Fruit fly (Drosophila melanogaster) whole organism, embryonic: ENCODE results near the gene par-6.

Experiments
- Antp ChIP-seq: fragments of 200-800 bp; sonication (Bioruptor generic); optimal IDR thresholded peaks from 3 replicates; lab custom pipeline; 2016; ENCODE audit warnings: missing biosample characterization, missing genetic modification characterization
- Atf-2 ChIP-seq: fragments of 200-800 bp; sonication (Bioruptor generic); optimal IDR thresholded peaks from 2 replicates; lab custom pipeline; 2016; ENCODE audit warnings: missing biosample characterization, missing genetic modification characterization
- Bdp1 ChIP-seq: fragments of 200-800 bp; sonication (Bioruptor generic); optimal IDR thresholded peaks from 3 replicates; lab custom pipeline; 2016; ENCODE audit warnings: missing biosample characterization, missing genetic modification characterization
- CG12155 ChIP-seq: fragments of 200-800 bp; sonication (Bioruptor generic); optimal IDR thresholded peaks from 3 replicates; lab custom pipeline; 2016; ENCODE audit warnings: missing biosample characterization, missing genetic modification characterization
- CG12219 ChIP-seq: fragments of 200-800 bp; sonication (Bioruptor generic); optimal IDR thresholded peaks from 3 replicates; lab custom pipeline; 2018; ENCODE audit warnings: missing biosample characterization, mild to moderate bottlenecking, missing genetic modification characterization
- CG13775 ChIP-seq: fragments of 200-800 bp; sonication (Bioruptor generic); optimal IDR thresholded peaks from 3 replicates; lab custom pipeline; 2017; ENCODE audit warnings: missing biosample characterization, mild to moderate bottlenecking, missing genetic modification characterization
- CG14014 ChIP-seq: fragments of 200-800 bp; sonication (Bioruptor generic); IDR thresholded peaks from 2 replicates; pipeline ENCODE4 v1.3.6; 2022; ENCODE audit warnings: missing biosample characterization, missing genetic modification characterization
- CG15073 ChIP-seq: fragments of 200-800 bp; sonication (Bioruptor generic); optimal IDR thresholded peaks from 2 replicates; lab custom pipeline; 2016; ENCODE audit warnings: missing biosample characterization, missing genetic modification characterization
- CG15514 ChIP-seq: fragments of 200-800 bp; sonication (Bioruptor generic); optimal IDR thresholded peaks from 3 replicates; lab custom pipeline; 2017; ENCODE audit warnings: missing biosample characterization, missing genetic modification characterization, mild to moderate bottlenecking, moderate library complexity, missing genetic modification reagents
- CG17385 ChIP-seq: fragments of 200-800 bp; sonication (Bioruptor generic); optimal IDR thresholded peaks from 3 replicates; lab custom pipeline; 2018; ENCODE audit warnings: missing biosample characterization, mild to moderate bottlenecking, missing genetic modification characterization
- CG17568 ChIP-seq: fragments of 200-800 bp; sonication (Bioruptor generic); optimal IDR thresholded peaks from 2 replicates; lab custom pipeline; 2018; ENCODE audit warnings: missing biosample characterization, mild to moderate bottlenecking, missing genetic modification characterization, moderate library complexity
- CG1832 ChIP-seq: fragments of 200-800 bp; sonication (Bioruptor generic); optimal IDR thresholded peaks from 2 replicates; lab custom pipeline; 2017; ENCODE audit warnings: missing biosample characterization, mild to moderate bottlenecking, missing genetic modification characterization, inconsistent platforms
- CG3847 ChIP-seq: fragments of 200-800 bp; sonication (Bioruptor generic); IDR thresholded peaks from 2 replicates; pipeline ENCODE4 v1.3.6; 2022; ENCODE audit warnings: missing biosample characterization, missing genetic modification characterization
- CG43689 ChIP-seq: fragments of 200-800 bp; sonication (Bioruptor generic); IDR thresholded peaks from 2 replicates; pipeline ENCODE4 v1.3.6; 2022; ENCODE audit warnings: missing biosample characterization, missing genetic modification characterization
- CG4730 ChIP-seq: fragments of 200-800 bp; sonication (Bioruptor generic); IDR thresholded peaks from 2 replicates; pipeline ENCODE4 v1.3.6; 2022; ENCODE audit warnings: missing biosample characterization, missing genetic modification characterization
- CG5953 ChIP-seq: fragments of 200-800 bp; sonication (Bioruptor generic); IDR thresholded peaks from 2 replicates; pipeline ENCODE4 v1.3.6; 2022; ENCODE audit warnings: missing biosample characterization, missing genetic modification characterization
- CG6765 ChIP-seq: fragments of 200-800 bp; sonication (Bioruptor generic); optimal IDR thresholded peaks from 3 replicates; lab custom pipeline; 2017; ENCODE audit warnings: missing biosample characterization, mild to moderate bottlenecking, missing genetic modification characterization
- CG7963 ChIP-seq: fragments of 200-800 bp; sonication (Bioruptor generic); IDR thresholded peaks from 3 replicates; pipeline ENCODE4 v1.3.6; 2022; ENCODE audit warnings: missing biosample characterization, missing genetic modification characterization; ENCODE audit not compliant: partially characterized antibody
- CG8290 ChIP-seq, 3 experiments: fragments of 200-800 bp; sonication (Bioruptor generic); optimal IDR thresholded peaks; 2 replicates each; lab custom pipeline; 2016 to 2019; ENCODE audit warnings: missing biosample characterization in 3 of 3, missing genetic modification characterization in 3 of 3, mild to moderate bottlenecking in 2 of 3, moderate library complexity in 1 of 3
- CG9727 ChIP-seq: fragments of 200-800 bp; sonication (Bioruptor generic); optimal IDR thresholded peaks from 3 replicates; lab custom pipeline; 2017; ENCODE audit warnings: missing biosample characterization, mild to moderate bottlenecking, missing genetic modification characterization
- CG9797 ChIP-seq: fragments of 200-800 bp; sonication (Bioruptor generic); optimal IDR thresholded peaks from 3 replicates; lab custom pipeline; 2018; ENCODE audit warnings: missing biosample characterization, mild to moderate bottlenecking, missing genetic modification characterization
- D19A ChIP-seq: fragments of 200-800 bp; optimal IDR thresholded peaks from 3 replicates; lab custom pipeline; 2019; ENCODE audit warnings: missing biosample characterization, mild to moderate bottlenecking, missing genetic modification characterization, moderate library complexity
- H2.0 ChIP-seq: fragments of 200-800 bp; sonication (Bioruptor generic); IDR thresholded peaks from 2 replicates; pipeline ENCODE4 v1.3.6; 2022; ENCODE audit warnings: missing biosample characterization, missing genetic modification characterization
- MBD-R2 ChIP-seq: fragments of 200-800 bp; sonication (Bioruptor generic); IDR thresholded peaks from 2 replicates; pipeline ENCODE4 v1.3.6; 2022; ENCODE audit warnings: missing biosample characterization, missing genetic modification characterization
- Med ChIP-seq: fragments of 200-800 bp; sonication (Bioruptor generic); peaks from one replicate; lab custom pipeline; 2016; ENCODE audit warnings: missing biosample characterization, missing genetic modification characterization, mild to moderate bottlenecking, inconsistent platforms, moderate library complexity
- Nf-YA ChIP-seq: fragments of 200-800 bp; sonication (Bioruptor generic); IDR thresholded peaks from 2 replicates; pipeline ENCODE4 v1.3.6; 2022; ENCODE audit warnings: missing biosample characterization, missing genetic modification characterization
- Rfx ChIP-seq: fragments of 200-800 bp; sonication (Bioruptor generic); IDR thresholded peaks from 2 replicates; pipeline ENCODE4 v1.3.6; 2022; ENCODE audit warnings: missing biosample characterization, missing genetic modification characterization
- Sin3A ChIP-seq: fragments of >200 bp; optimal IDR thresholded peaks from 2 replicates; lab custom pipeline; 2018
- Tbp ChIP-seq: fragments of >200 bp; optimal IDR thresholded peaks from 2 replicates; lab custom pipeline; 2018; ENCODE audit warnings: missing biosample characterization, missing genetic modification characterization
- amos ChIP-seq: fragments of 200-800 bp; sonication (Bioruptor generic); IDR thresholded peaks from 2 replicates; pipeline ENCODE4 v1.3.6; 2022; ENCODE audit warnings: missing biosample characterization, missing genetic modification characterization; ENCODE audit not compliant: partially characterized antibody
- aop ChIP-seq: fragments of 200-800 bp; sonication (Bioruptor generic); IDR thresholded peaks from 2 replicates; pipeline ENCODE4 v1.3.6; 2022; ENCODE audit warnings: missing biosample characterization, missing genetic modification characterization
- ato ChIP-seq: fragments of 200-800 bp; sonication (Bioruptor generic); IDR thresholded peaks from 2 replicates; pipeline ENCODE4 v1.3.6; 2022; ENCODE audit warnings: missing biosample characterization, missing genetic modification characterization; ENCODE audit not compliant: partially characterized antibody
- br ChIP-seq: fragments of >200 bp; optimal IDR thresholded peaks from 2 replicates; lab custom pipeline; 2017
- cas ChIP-seq: fragments of 200-800 bp; sonication (Bioruptor generic); IDR thresholded peaks from 2 replicates; pipeline ENCODE4 v1.3.6; 2022; ENCODE audit warnings: missing biosample characterization, missing genetic modification characterization
- cato ChIP-seq: fragments of 200-800 bp; sonication (Bioruptor generic); optimal IDR thresholded peaks from 2 replicates; lab custom pipeline; 2016; ENCODE audit warnings: missing biosample characterization, missing genetic modification characterization, borderline replicate concordance
- da ChIP-seq: fragments of 200-800 bp; sonication (Bioruptor generic); optimal IDR thresholded peaks from 2 replicates; lab custom pipeline; 2016; ENCODE audit warnings: missing biosample characterization, missing genetic modification characterization
- ems ChIP-seq: fragments of 200-800 bp; sonication (Bioruptor generic); optimal IDR thresholded peaks from 3 replicates; lab custom pipeline; 2016; ENCODE audit warnings: missing biosample characterization, missing genetic modification characterization
- gce ChIP-seq: fragments of 200-800 bp; sonication (Bioruptor generic); IDR thresholded peaks from 3 replicates; pipeline ENCODE4 v1.3.6; 2022; ENCODE audit warnings: missing biosample characterization, missing genetic modification characterization
- ham ChIP-seq: fragments of 200-800 bp; sonication (Bioruptor generic); IDR thresholded peaks from 2 replicates; pipeline ENCODE4 v1.3.6; 2022; ENCODE audit warnings: missing biosample characterization, missing genetic modification characterization
- ind ChIP-seq: fragments of 200-800 bp; sonication (Bioruptor generic); optimal IDR thresholded peaks from 3 replicates; lab custom pipeline; 2016; ENCODE audit warnings: missing biosample characterization, missing genetic modification characterization
- ken ChIP-seq: fragments of 200-800 bp; sonication (Bioruptor generic); IDR thresholded peaks from 3 replicates; pipeline ENCODE4 v1.3.6; 2022; ENCODE audit warnings: missing biosample characterization, missing genetic modification characterization
- pb ChIP-seq: fragments of 200-800 bp; sonication (Bioruptor generic); optimal IDR thresholded peaks from 3 replicates; lab custom pipeline; 2016; ENCODE audit warnings: missing biosample characterization, missing genetic modification characterization
- phol ChIP-seq: fragments of 200-800 bp; sonication (Bioruptor generic); optimal IDR thresholded peaks from 3 replicates; lab custom pipeline; 2018; ENCODE audit warnings: missing biosample characterization, mild to moderate bottlenecking, missing genetic modification characterization, moderate library complexity
- prd ChIP-seq, 3 experiments: fragments of >200 bp in 2 of 3; fragments of 200-800 bp in 1 of 3; sonication (Bioruptor generic) in 1 of 3; optimal IDR thresholded peaks in 2 of 3; IDR thresholded peaks in 1 of 3; 2 replicates in 2 of 3; 3 replicates in 1 of 3; pipeline versions ENCODE4 v1.3.6 to Lab custom; 2017 to 2022; ENCODE audit warnings: missing biosample characterization in 1 of 3, missing genetic modification characterization in 1 of 3
- repo ChIP-seq: fragments of 200-800 bp; sonication (Bioruptor generic); optimal IDR thresholded peaks from 2 replicates; lab custom pipeline; 2016; ENCODE audit warnings: missing biosample characterization, missing genetic modification characterization
- sima ChIP-seq: fragments of 200-800 bp; sonication (Bioruptor generic); optimal IDR thresholded peaks from 2 replicates; lab custom pipeline; 2016; ENCODE audit warnings: missing biosample characterization, missing genetic modification characterization
- stc ChIP-seq: fragments of 200-800 bp; sonication (Bioruptor generic); IDR thresholded peaks from 2 replicates; pipeline ENCODE4 v1.3.6; 2022; ENCODE audit warnings: missing biosample characterization, missing genetic modification characterization
- tin ChIP-seq: fragments of 200-800 bp; sonication (Bioruptor generic); optimal IDR thresholded peaks from 3 replicates; lab custom pipeline; 2016; ENCODE audit warnings: missing biosample characterization, missing genetic modification characterization
- unc-4 ChIP-seq: fragments of 200-800 bp; sonication (Bioruptor generic); IDR thresholded peaks from 2 replicates; pipeline ENCODE4 v1.3.6; 2022; ENCODE audit warnings: missing biosample characterization, missing genetic modification characterization; ENCODE audit not compliant: partially characterized antibody

The par-6 gene

DNA sequence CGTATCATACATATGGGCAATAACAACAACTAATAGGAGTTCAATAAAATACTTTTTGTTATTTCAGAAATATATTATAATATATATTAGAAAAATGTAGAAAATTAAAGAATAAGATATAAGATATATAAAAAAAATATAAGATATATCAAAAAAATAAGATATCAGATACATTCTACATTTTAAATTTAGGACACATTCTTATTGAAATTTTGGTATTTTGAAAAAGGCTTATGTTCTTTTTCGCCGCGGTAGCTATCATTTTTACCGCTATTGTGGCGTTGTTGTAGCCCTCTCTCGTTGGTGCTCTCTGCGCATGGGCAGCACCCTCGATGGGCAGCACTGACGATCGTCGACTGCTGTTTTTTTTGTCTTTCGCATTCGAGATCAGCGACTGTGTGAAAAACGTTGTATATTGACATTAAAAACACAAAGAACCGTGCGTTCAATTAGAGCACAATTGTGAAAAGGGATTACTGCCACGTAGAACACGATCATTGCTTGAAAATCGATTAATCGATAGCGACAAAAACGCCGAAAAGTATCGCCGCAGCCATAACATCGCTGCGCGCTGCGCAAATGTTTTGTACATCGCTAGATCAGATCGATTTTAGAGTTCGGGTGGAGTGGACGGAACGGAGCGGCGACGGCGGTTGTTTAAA, 34.8 kb downstream of the par-6 start (continued):
- peak; percentile 86 for TF ChIP-seq CG7963 (GFP tag; lab: Robert Waterston, UW)
- TF ChIP-seq Sin3A (lab: Kevin White, UChicago) = peak; percentile 92
- no peak for TF ChIP-seq prd (optimal IDR thresholded peaks at IDR 0.05; lab: Kevin White, UChicago)
- TF ChIP-seq prd (GFP tag; IDR thresholded peaks at IDR 0.05; lab: Robert Waterston, UW) = peak; percentile 49; the same call in 2 of the 3 replicates
- TF ChIP-seq CG1832 (GFP tag; lab: Kevin White, UChicago) = no peak
- TF ChIP-seq gce = peak; percentile 55; the same call in 1 of the 3 replicates
- peak; percentile 27 for TF ChIP-seq ind (GFP tag; lab: Kevin White, UChicago)
- TF ChIP-seq MBD-R2 (GFP tag; lab: Robert Waterston, UW) = no peak
- peak; percentile 91 for TF ChIP-seq Med (GFP tag; lab: Kevin White, UChicago)
- peak; percentile 88 for TF ChIP-seq ato
- no peak for TF ChIP-seq cato (GFP tag; lab: Kevin White, UChicago)
- TF ChIP-seq D19A (tag; lab: Kevin White, UChicago) = peak; percentile 55
- TF ChIP-seq ems (GFP tag; lab: Kevin White, UChicago) = no peak
- peak; percentile 99 for TF ChIP-seq unc-4 (GFP tag; lab: Robert Waterston, UW)
- 0 out of 2 replicates have a peak, but pooled peaks have one; percentile 14 for TF ChIP-seq aop
- peak; percentile 19 for TF ChIP-seq tin
- peak; percentile 10 for TF ChIP-seq CG12219 (GFP tag; lab: Kevin White, UChicago)
- TF ChIP-seq CG3847 (GFP tag; lab: Robert Waterston, UW) = peak; percentile 41; the same call in 1 of the 2 replicates
- peak; percentile 23; the same call in 1 of the 2 replicates for TF ChIP-seq CG4730 (GFP tag; lab: Robert Waterston, UW)
- no peak for TF ChIP-seq ham (GFP tag; lab: Robert Waterston, UW)
- TF ChIP-seq CG8290 (GFP tag; optimal IDR thresholded peaks at IDR 0.05; lab: Kevin White, UChicago) = peak; percentile 77
- peak; percentile 51 to 63 for TF ChIP-seq CG8290 (tag; optimal IDR thresholded peaks at IDR 0.05; lab: Kevin White, UChicago)
- no peak for TF ChIP-seq sima (GFP tag; lab: Kevin White, UChicago)
- TF ChIP-seq CG43689 (GFP tag; lab: Robert Waterston, UW) = no peak
- no peak for TF ChIP-seq br (lab: Kevin White, UChicago)
- TF ChIP-seq CG6765 (GFP tag; lab: Kevin White, UChicago) = no peak
- peak; percentile 36 for TF ChIP-seq CG13775 (GFP tag; lab: Kevin White, UChicago)
- TF ChIP-seq pb (GFP tag; lab: Kevin White, UChicago) = peak; percentile 14
- peak; percentile 53 for TF ChIP-seq Antp
- no peak for TF ChIP-seq ken
- TF ChIP-seq CG9797 (GFP tag; lab: Kevin White, UChicago) = peak; percentile 39
- 0 out of 2 replicates have a peak, but pooled peaks have one; percentile 20 for TF ChIP-seq Rfx (GFP tag; lab: Robert Waterston, UW)
- no peak for TF ChIP-seq CG5953 (GFP tag; lab: Robert Waterston, UW)
- TF ChIP-seq CG12155 (GFP tag; lab: Kevin White, UChicago) = peak; percentile 21
- no peak for TF ChIP-seq CG17568 (GFP tag; lab: Kevin White, UChicago)
- TF ChIP-seq CG17385 (GFP tag; lab: Kevin White, UChicago) = peak; percentile 46
- TF ChIP-seq Atf-2 (GFP tag; lab: Kevin White, UChicago) = peak; percentile 24
- peak; percentile 95 for TF ChIP-seq amos (GFP tag; lab: Robert Waterston, UW)
- TF ChIP-seq CG14014 (GFP tag; lab: Robert Waterston, UW) = peak; percentile 39; the same call in 1 of the 2 replicates
- no peak for TF ChIP-seq da (GFP tag; lab: Kevin White, UChicago)
- TF ChIP-seq CG15073 (GFP tag; lab: Kevin White, UChicago) = no peak
- peak; percentile 51 for TF ChIP-seq CG9727 (GFP tag; lab: Kevin White, UChicago)
- TF ChIP-seq phol = peak; percentile 50
- peak; percentile 42 for TF ChIP-seq Bdp1
- peak; percentile 58; the same call in 1 of the 2 replicates for TF ChIP-seq stc
- TF ChIP-seq H2.0 = peak; percentile 46; the same call in 1 of the 2 replicates
- no peak for TF ChIP-seq repo (GFP tag; lab: Kevin White, UChicago)
- TF ChIP-seq Nf-YA (GFP tag; lab: Robert Waterston, UW) = no peak
- TF ChIP-seq Tbp (GFP tag; lab: Kevin White, UChicago) = no peak
- TF ChIP-seq CG15514 = peak; percentile 45
- TF ChIP-seq cas (GFP tag; lab: Robert Waterston, UW) = no peak
